Fruit fly (Drosophila melanogaster) whole organism, embryonic: ENCODE measurements around the gene ash1.

Source experiments
- ATbp ChIP-seq: fragments of 200-800 bp; sonication (Bioruptor generic); optimal IDR thresholded peaks from 2 replicates; lab custom pipeline; 2017; ENCODE audit warnings: missing biosample characterization, mild to moderate bottlenecking, missing genetic modification characterization, missing genetic modification reagents
- CG10321 ChIP-seq: fragments of 200-800 bp; sonication (Bioruptor generic); IDR thresholded peaks from 2 replicates; pipeline ENCODE4 v1.3.6; 2022; ENCODE audit warnings: missing biosample characterization, missing genetic modification characterization
- CG10366 ChIP-seq: fragments of 200-800 bp; sonication (Bioruptor generic); IDR thresholded peaks from 2 replicates; pipeline ENCODE4 v1.3.6; 2022; ENCODE audit warnings: missing biosample characterization, missing genetic modification characterization
- CG11504 ChIP-seq: fragments of 200-800 bp; sonication (Bioruptor generic); optimal IDR thresholded peaks from 3 replicates; lab custom pipeline; 2019; ENCODE audit warnings: missing biosample characterization, mild to moderate bottlenecking, missing genetic modification characterization, moderate library complexity
- CG11723 ChIP-seq: fragments of 200-800 bp; sonication (Bioruptor generic); optimal IDR thresholded peaks from 2 replicates; lab custom pipeline; 2017; ENCODE audit warnings: missing biosample characterization, mild to moderate bottlenecking, missing genetic modification characterization
- CG12155 ChIP-seq: fragments of 200-800 bp; sonication (Bioruptor generic); optimal IDR thresholded peaks from 3 replicates; lab custom pipeline; 2016; ENCODE audit warnings: missing biosample characterization, missing genetic modification characterization
- CG13287 ChIP-seq: fragments of 200-800 bp; sonication (Bioruptor generic); IDR thresholded peaks from 2 replicates; pipeline ENCODE4 v1.3.6; 2022; ENCODE audit warnings: missing biosample characterization, missing genetic modification characterization; ENCODE audit not compliant: partially characterized antibody
- CG13296 ChIP-seq: fragments of 200-800 bp; sonication (Bioruptor generic); optimal IDR thresholded peaks from 3 replicates; lab custom pipeline; 2018; ENCODE audit warnings: missing biosample characterization, mild to moderate bottlenecking, missing genetic modification characterization
- CG15601 ChIP-seq: fragments of 200-800 bp; sonication (Bioruptor generic); optimal IDR thresholded peaks from 3 replicates; lab custom pipeline; 2019; ENCODE audit warnings: missing biosample characterization, mild to moderate bottlenecking, missing genetic modification characterization, moderate library complexity
- CG18764 ChIP-seq: fragments of 200-800 bp; sonication (Bioruptor generic); optimal IDR thresholded peaks from 3 replicates; lab custom pipeline; 2016; ENCODE audit warnings: missing biosample characterization, missing genetic modification characterization
- CG34422 ChIP-seq: fragments of 200-800 bp; sonication (Bioruptor generic); IDR thresholded peaks from 3 replicates; pipeline ENCODE4 v1.3.6; 2022; ENCODE audit warnings: missing biosample characterization, missing genetic modification characterization
- CG3995 ChIP-seq: fragments of 200-800 bp; sonication (Bioruptor generic); optimal IDR thresholded peaks from 3 replicates; lab custom pipeline; 2016; ENCODE audit warnings: missing biosample characterization, missing genetic modification characterization
- CG4617 ChIP-seq: fragments of 200-800 bp; sonication (Bioruptor generic); optimal IDR thresholded peaks from 3 replicates; lab custom pipeline; 2016; ENCODE audit warnings: missing biosample characterization, missing genetic modification characterization, borderline replicate concordance
- CG4707 ChIP-seq: fragments of 200-800 bp; sonication (Bioruptor generic); optimal IDR thresholded peaks from 2 replicates; lab custom pipeline; 2018; ENCODE audit warnings: missing biosample characterization, mild to moderate bottlenecking, missing genetic modification characterization, moderate library complexity
- CG4854 ChIP-seq: fragments of 200-800 bp; sonication (Bioruptor generic); optimal IDR thresholded peaks from 2 replicates; lab custom pipeline; 2016; ENCODE audit warnings: missing biosample characterization, missing genetic modification characterization, inconsistent platforms
- CG6654 ChIP-seq: fragments of 200-800 bp; sonication (Bioruptor generic); optimal IDR thresholded peaks from 2 replicates; lab custom pipeline; 2017; ENCODE audit warnings: missing biosample characterization, mild to moderate bottlenecking, missing genetic modification characterization
- CG6791 ChIP-seq: fragments of 200-800 bp; sonication (Bioruptor generic); IDR thresholded peaks from 3 replicates; pipeline ENCODE4 v1.3.6; 2022; ENCODE audit warnings: missing biosample characterization, missing genetic modification characterization; ENCODE audit not compliant: partially characterized antibody
- CG7786 ChIP-seq: fragments of 200-800 bp; sonication (Bioruptor generic); optimal IDR thresholded peaks from 2 replicates; lab custom pipeline; 2016; ENCODE audit warnings: missing biosample characterization, missing genetic modification characterization
- CG8089 ChIP-seq: fragments of 200-800 bp; sonication (Bioruptor generic); optimal IDR thresholded peaks from 3 replicates; lab custom pipeline; 2016; ENCODE audit warnings: missing biosample characterization, missing genetic modification characterization
- CTCF ChIP-seq: fragments of 200-800 bp; sonication (Bioruptor generic); optimal IDR thresholded peaks from 2 replicates; lab custom pipeline; 2017; ENCODE audit warnings: missing biosample characterization, mild to moderate bottlenecking, missing genetic modification characterization, moderate library complexity
- CoRest ChIP-seq: fragments of 200-800 bp; sonication (Bioruptor generic); optimal IDR thresholded peaks from 3 replicates; lab custom pipeline; 2018; ENCODE audit warnings: missing biosample characterization, mild to moderate bottlenecking, missing genetic modification characterization, moderate library complexity
- Dll ChIP-seq: fragments of 200-800 bp; sonication (Bioruptor generic); IDR thresholded peaks from 4 replicates; pipeline ENCODE4 v1.3.6; 2022; ENCODE audit warnings: missing biosample characterization, missing genetic modification characterization; ENCODE audit not compliant: partially characterized antibody
- Dp ChIP-seq: fragments of 200-800 bp; sonication (Bioruptor generic); optimal IDR thresholded peaks from 2 replicates; lab custom pipeline; 2018; ENCODE audit warnings: missing biosample characterization, mild to moderate bottlenecking, missing genetic modification characterization, moderate library complexity
- Fer3 ChIP-seq: fragments of 200-800 bp; sonication (Bioruptor generic); optimal IDR thresholded peaks from 2 replicates; lab custom pipeline; 2018; ENCODE audit warnings: missing biosample characterization, mild to moderate bottlenecking, missing genetic modification characterization, moderate library complexity
- H15 ChIP-seq: fragments of 200-800 bp; sonication (Bioruptor generic); IDR thresholded peaks from 3 replicates; pipeline ENCODE4 v1.3.6; 2022; ENCODE audit warnings: missing biosample characterization, missing genetic modification characterization
- Hsf ChIP-seq: fragments of 200-800 bp; sonication (Bioruptor generic); optimal IDR thresholded peaks from 3 replicates; lab custom pipeline; 2016; ENCODE audit warnings: missing biosample characterization, missing genetic modification characterization
- MESR4 ChIP-seq: fragments of 200-800 bp; sonication (Bioruptor generic); optimal IDR thresholded peaks from 2 replicates; lab custom pipeline; 2018; ENCODE audit warnings: missing biosample characterization, mild to moderate bottlenecking, missing genetic modification characterization, moderate library complexity
- Meics ChIP-seq: fragments of 200-800 bp; sonication (Bioruptor generic); optimal IDR thresholded peaks from 2 replicates; lab custom pipeline; 2017; ENCODE audit warnings: missing biosample characterization, mild to moderate bottlenecking, missing genetic modification characterization
- NK7.1 ChIP-seq: fragments of 200-800 bp; sonication (Bioruptor generic); optimal IDR thresholded peaks from 3 replicates; lab custom pipeline; 2016; ENCODE audit warnings: missing biosample characterization, missing genetic modification characterization
- Pdp1 ChIP-seq, 2 experiments: fragments of 200-800 bp; sonication (Bioruptor generic); optimal IDR thresholded peaks; 3 replicates each; lab custom pipeline; 2016; ENCODE audit warnings: missing biosample characterization in 2 of 2, missing genetic modification characterization in 2 of 2, mild to moderate bottlenecking in 1 of 2, moderate library complexity in 1 of 2
- Scr ChIP-seq: fragments of 200-800 bp; sonication (Bioruptor generic); IDR thresholded peaks from 2 replicates; pipeline ENCODE4 v1.3.6; 2022; ENCODE audit warnings: missing biosample characterization, missing genetic modification characterization; ENCODE audit not compliant: partially characterized antibody
- Ssrp ChIP-seq: fragments of 200-800 bp; sonication (Bioruptor generic); optimal IDR thresholded peaks from 2 replicates; lab custom pipeline; 2018; ENCODE audit warnings: missing biosample characterization, mild to moderate bottlenecking, missing genetic modification characterization, moderate library complexity
- ase ChIP-seq: fragments of 200-800 bp; sonication (Bioruptor generic); IDR thresholded peaks from 3 replicates; pipeline ENCODE4 v1.3.6; 2022; ENCODE audit warnings: missing biosample characterization, missing genetic modification characterization
- ato ChIP-seq: fragments of 200-800 bp; sonication (Bioruptor generic); IDR thresholded peaks from 2 replicates; pipeline ENCODE4 v1.3.6; 2022; ENCODE audit warnings: missing biosample characterization, missing genetic modification characterization; ENCODE audit not compliant: partially characterized antibody
- cg ChIP-seq: fragments of 200-800 bp; sonication (Bioruptor generic); optimal IDR thresholded peaks from 3 replicates; lab custom pipeline; 2019; ENCODE audit warnings: missing biosample characterization, mild to moderate bottlenecking, missing genetic modification characterization, moderate library complexity
- dmrt11E ChIP-seq: fragments of 200-800 bp; sonication (Bioruptor generic); optimal IDR thresholded peaks from 3 replicates; lab custom pipeline; 2018; ENCODE audit warnings: missing biosample characterization, mild to moderate bottlenecking, missing genetic modification characterization, moderate library complexity
- jing ChIP-seq: fragments of 200-800 bp; sonication (Bioruptor generic); optimal IDR thresholded peaks from 2 replicates; lab custom pipeline; 2018; ENCODE audit warnings: missing biosample characterization, mild to moderate bottlenecking, missing genetic modification characterization
- knrl ChIP-seq: fragments of 200-800 bp; sonication (Bioruptor generic); IDR thresholded peaks from 3 replicates; pipeline ENCODE4 v1.3.6; 2022; ENCODE audit warnings: missing biosample characterization, missing genetic modification characterization; ENCODE audit not compliant: partially characterized antibody
- pb ChIP-seq: fragments of 200-800 bp; sonication (Bioruptor generic); optimal IDR thresholded peaks from 3 replicates; lab custom pipeline; 2016; ENCODE audit warnings: missing biosample characterization, missing genetic modification characterization
- rib ChIP-seq: fragments of 200-800 bp; sonication (Bioruptor generic); IDR thresholded peaks from 2 replicates; pipeline ENCODE4 v1.3.6; 2022; ENCODE audit warnings: missing biosample characterization, missing genetic modification characterization
- slou ChIP-seq: fragments of 200-800 bp; sonication (Bioruptor generic); optimal IDR thresholded peaks from 3 replicates; lab custom pipeline; 2016; ENCODE audit warnings: missing biosample characterization, missing genetic modification characterization
- sug ChIP-seq: fragments of 200-800 bp; optimal IDR thresholded peaks from 2 replicates; lab custom pipeline; 2019; ENCODE audit warnings: missing biosample characterization, mild to moderate bottlenecking, missing genetic modification characterization, moderate library complexity
- tna ChIP-seq: fragments of 200-800 bp; sonication (Bioruptor generic); IDR thresholded peaks from 2 replicates; pipeline ENCODE4 v1.3.6; 2022; ENCODE audit warnings: missing biosample characterization, missing genetic modification characterization; ENCODE audit not compliant: partially characterized antibody
- trem ChIP-seq: fragments of 200-800 bp; optimal IDR thresholded peaks from 3 replicates; lab custom pipeline; 2019; ENCODE audit warnings: missing biosample characterization, mild to moderate bottlenecking, missing genetic modification characterization, moderate library complexity
- unc-4 ChIP-seq: fragments of 200-800 bp; sonication (Bioruptor generic); IDR thresholded peaks from 2 replicates; pipeline ENCODE4 v1.3.6; 2022; ENCODE audit warnings: missing biosample characterization, missing genetic modification characterization; ENCODE audit not compliant: partially characterized antibody
- vvl ChIP-seq: fragments of 200-800 bp; sonication (Bioruptor generic); IDR thresholded peaks from 2 replicates; pipeline ENCODE4 v1.3.6; 2022; ENCODE audit warnings: missing biosample characterization, missing genetic modification characterization
- yki ChIP-seq: fragments of >200 bp; optimal IDR thresholded peaks from 3 replicates; lab custom pipeline; 2018
- zfh1 ChIP-seq: fragments of 200-800 bp; sonication (Bioruptor generic); IDR thresholded peaks from 3 replicates; pipeline ENCODE4 v1.3.6; 2022; ENCODE audit warnings: missing biosample characterization, missing genetic modification characterization

ash1 gene

DNA sequence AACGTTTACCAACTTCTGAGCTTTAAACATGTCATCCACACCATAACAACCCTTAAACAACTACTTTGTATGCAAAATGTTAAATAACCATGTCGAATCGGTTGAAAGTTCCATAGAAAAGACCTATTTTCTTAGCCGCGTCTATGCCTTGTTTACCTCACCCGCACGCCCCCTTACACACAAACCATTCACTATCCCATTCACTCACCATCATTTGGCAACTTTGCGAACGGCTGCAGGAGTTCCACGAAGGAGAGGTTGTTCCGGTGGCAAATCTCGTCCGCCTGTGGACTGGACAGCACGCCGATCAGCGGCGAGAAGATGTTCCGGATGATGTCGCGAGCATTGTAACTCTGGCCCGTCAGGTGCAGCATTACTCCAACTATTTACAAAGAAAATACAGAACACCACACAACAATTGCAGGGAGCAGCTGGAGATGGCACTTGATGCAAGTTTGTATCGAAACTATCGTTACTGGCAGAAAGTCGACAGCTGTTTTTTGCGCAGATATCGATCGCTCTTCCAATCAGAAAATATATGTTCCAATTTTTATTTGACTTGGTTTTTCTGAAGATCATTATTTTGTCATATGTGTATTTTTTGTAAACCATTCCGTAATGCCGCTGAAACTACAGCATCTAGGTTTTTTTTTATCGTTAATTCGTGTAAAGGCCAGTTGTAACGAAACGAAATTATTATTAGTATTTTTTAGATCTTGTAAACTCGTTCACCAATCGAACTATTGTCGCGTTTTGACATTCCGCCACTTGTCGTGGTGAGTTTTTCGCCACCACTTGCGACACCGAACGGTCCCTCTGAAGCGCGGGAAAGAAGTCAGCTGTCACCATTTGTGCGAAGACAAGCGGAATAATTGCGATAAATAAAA, 19.8 kb upstream of the ash1 start, which contains the start of gene asf1 (continued):
- TF ChIP-seq CG10321 (GFP tag; lab: Robert Waterston, UW), result no peak
- TF ChIP-seq CG4707, result no peak
- TF ChIP-seq Scr (GFP tag; lab: Robert Waterston, UW), result peak; percentile 86
- no peak for TF ChIP-seq cg
- TF ChIP-seq CG6791 (GFP tag; lab: Robert Waterston, UW), result peak; percentile 67
- TF ChIP-seq Dp (GFP tag; lab: Kevin White, UChicago), result peak; percentile 70
- TF ChIP-seq Hsf, result peak; percentile 39
- peak; percentile 51 for TF ChIP-seq CG11504 (tag; lab: Kevin White, UChicago)
- peak; percentile 17 for TF ChIP-seq CG13296
- peak; percentile 31 for TF ChIP-seq CoRest (tag; lab: Kevin White, UChicago)
- peak; percentile 11 for TF ChIP-seq CG15601 (tag; lab: Kevin White, UChicago)
- TF ChIP-seq Ssrp (tag; lab: Kevin White, UChicago), result no peak
- TF ChIP-seq CG4854 (GFP tag; lab: Kevin White, UChicago), result no peak
- peak; percentile 88 for TF ChIP-seq Dll (GFP tag; lab: Robert Waterston, UW)
- peak; percentile 21 for TF ChIP-seq CG4617 (GFP tag; lab: Kevin White, UChicago)
- TF ChIP-seq vvl (GFP tag; lab: Robert Waterston, UW), result peak; percentile 11; the same call in 1 of the 2 replicates
- no peak for TF ChIP-seq dmrt11E
- TF ChIP-seq MESR4 (GFP tag; lab: Kevin White, UChicago), result peak; percentile 85
- no peak for TF ChIP-seq Fer3 (tag; lab: Kevin White, UChicago)
- TF ChIP-seq Meics (GFP tag; lab: Kevin White, UChicago), result peak; percentile 42
- peak; percentile 38; the same call in 1 of the 3 replicates for TF ChIP-seq CG34422 (GFP tag; lab: Robert Waterston, UW)
- TF ChIP-seq jing (GFP tag; lab: Kevin White, UChicago), result no peak
- TF ChIP-seq CG13287 (GFP tag; lab: Robert Waterston, UW), result peak; percentile 82
- TF ChIP-seq sug (tag; lab: Kevin White, UChicago), result no peak
- no peak for TF ChIP-seq zfh1
- TF ChIP-seq Pdp1 (GFP tag; optimal IDR thresholded peaks at IDR 0.05; lab: Kevin White, UChicago), result no peak
- peak; percentile 51 for TF ChIP-seq CTCF
- TF ChIP-seq NK7.1 (GFP tag; lab: Kevin White, UChicago), result no peak
- TF ChIP-seq slou (GFP tag; lab: Kevin White, UChicago), result no peak
- peak; percentile 9 for TF ChIP-seq CG8089 (GFP tag; lab: Kevin White, UChicago)
- peak; percentile 17 for TF ChIP-seq CG7786 (GFP tag; lab: Kevin White, UChicago)
- peak; percentile 58; the same call in 1 of the 2 replicates for TF ChIP-seq rib (GFP tag; lab: Robert Waterston, UW)
- peak; percentile 73 for TF ChIP-seq unc-4 (GFP tag; lab: Robert Waterston, UW)
- no peak for TF ChIP-seq ATbp (GFP tag; lab: Kevin White, UChicago)
- peak; percentile 36 for TF ChIP-seq CG3995
- no peak for TF ChIP-seq yki (lab: Kevin White, UChicago)
- TF ChIP-seq H15 (GFP tag; lab: Robert Waterston, UW), result no peak
- TF ChIP-seq CG6654 (GFP tag; lab: Kevin White, UChicago), result no peak
- no peak for TF ChIP-seq pb
- TF ChIP-seq knrl (GFP tag; lab: Robert Waterston, UW), result peak; percentile 76
- peak; percentile 45; the same call in 1 of the 2 replicates for TF ChIP-seq ato (GFP tag; lab: Robert Waterston, UW)
- no peak for TF ChIP-seq CG10366
- TF ChIP-seq ase (GFP tag; lab: Robert Waterston, UW), result no peak
- TF ChIP-seq CG12155 (GFP tag; lab: Kevin White, UChicago), result peak; percentile 33
- no peak for TF ChIP-seq CG18764 (GFP tag; lab: Kevin White, UChicago)
- peak; percentile 47 for TF ChIP-seq trem (tag; lab: Kevin White, UChicago)
- no peak for TF ChIP-seq CG11723
- TF ChIP-seq tna (GFP tag; lab: Robert Waterston, UW), result peak; percentile 49; the same call in 1 of the 2 replicates
